Worm (Caenorhabditis elegans) whole organism, L4/young adult: ENCODE measurements around the gene irld-25.

Experiments used
- W03F9.2 ChIP-seq: fragments of 150-350 bp; optimal IDR thresholded peaks from 2 replicates; lab custom pipeline; 2014; ENCODE audit warnings: missing biosample characterization, missing genetic modification characterization
- dao-5 ChIP-seq: sonication (generic microtip); optimal IDR thresholded peaks from 2 replicates; lab custom pipeline; 2016; ENCODE audit warnings: missing genotype, missing genetic modification characterization, moderate library complexity, missing compliant biosample characterization
- him-1 ChIP-seq: sonication (generic microtip); optimal IDR thresholded peaks from 2 replicates; lab custom pipeline; 2016; ENCODE audit warnings: missing genotype, missing genetic modification reagents, missing genetic modification characterization, missing compliant biosample characterization

Gene irld-25

ce11 chrV:15221330-15221729, at the start of gene irld-25:
Gene irld-25 (plus strand): TSS chrV:15221630.
- TF ChIP-seq dao-5 (no peak), him-1 (tag; lab: Kevin White, UChicago) (no peak), W03F9.2 (tag; lab: Kevin White, UChicago) (no peak)

ce11 chrV:15175459-15175858, 46.0 kb upstream of the irld-25 start, which contains the start of gene clec-47:
Gene clec-47 (plus strand): TSS chrV:15175759.
- no peak for TF ChIP-seq dao-5
- TF ChIP-seq him-1 (tag; lab: Kevin White, UChicago) = no peak
- TF ChIP-seq W03F9.2 (tag; lab: Kevin White, UChicago) = no peak

- no peak for TF ChIP-seq W03F9.2 (tag; lab: Kevin White, UChicago)
- no peak for TF ChIP-seq dao-5
- no peak for TF ChIP-seq him-1 (tag; lab: Kevin White, UChicago)
These were observed 41.7 kb upstream of the irld-25 start, which contains the start of gene T09F5.10 for ce11 chrV:15179757-15180156. Gene T09F5.10 (plus strand): TSS chrV:15180057.

- TF ChIP-seq dao-5 (no peak), W03F9.2 (tag; lab: Kevin White, UChicago) (no peak), him-1 (tag; lab: Kevin White, UChicago) (no peak)
These were observed 39.5 kb upstream of the irld-25 start for ce11 chrV:15181899-15182298.

- TF ChIP-seq dao-5 (no peak), W03F9.2 (tag; lab: Kevin White, UChicago) (no peak), him-1 (tag; lab: Kevin White, UChicago) (no peak)
These were observed 39.0 kb upstream of the irld-25 start, which contains the start of gene fbxa-84 for ce11 chrV:15182407-15182806. Gene fbxa-84 (plus strand): TSS chrV:15182440.

- no peak for TF ChIP-seq him-1 (tag; lab: Kevin White, UChicago)
- TF ChIP-seq W03F9.2 (tag; lab: Kevin White, UChicago) = peak; percentile 52
These were observed 37.1 kb upstream of the irld-25 start, which contains the start of gene Y75B12B.1 for ce11 chrV:15184097-15185040. Gene Y75B12B.1 (plus strand): TSS chrV:15184699.

- TF ChIP-seq W03F9.2 (tag; lab: Kevin White, UChicago) (no peak), dao-5 (no peak), him-1 (tag; lab: Kevin White, UChicago) (no peak)
These were observed 35.0 kb upstream of the irld-25 start, which contains the start of gene Y75B12B.3 for ce11 chrV:15186259-15186927. Gene Y75B12B.3 (minus strand): TSS chrV:15186279.

- TF ChIP-seq W03F9.2 (tag; lab: Kevin White, UChicago) (peak; percentile 51), him-1 (tag; lab: Kevin White, UChicago) (no peak)
These were observed 34.1 kb upstream of the irld-25 start, which contains the start of the genes cyn-7 and bath-36 for ce11 chrV:15187083-15188057. Gene cyn-7 (minus strand): TSS chrV:15187378. Gene bath-36 (plus strand): TSS chrV:15187888.

- no peak for TF ChIP-seq him-1 (tag; lab: Kevin White, UChicago)
- TF ChIP-seq W03F9.2 (tag; lab: Kevin White, UChicago) = peak; percentile 92
These were observed 31.9 kb upstream of the irld-25 start, which contains the start of gene cyn-3 for ce11 chrV:15189567-15189966. Gene cyn-3 (plus strand): TSS chrV:15189927.

ce11 chrV:15190903-15191302, 30.5 kb upstream of the irld-25 start, which contains the start of gene Y75B12B.11:
Gene Y75B12B.11 (plus strand): TSS chrV:15191296.
- TF ChIP-seq dao-5 (peak; percentile 95), W03F9.2 (tag; lab: Kevin White, UChicago) (peak; percentile 43), him-1 (tag; lab: Kevin White, UChicago) (no peak)

ce11 chrV:15191971-15192370, 29.5 kb upstream of the irld-25 start:
- no peak for TF ChIP-seq W03F9.2 (tag; lab: Kevin White, UChicago)
- no peak for TF ChIP-seq dao-5
- TF ChIP-seq him-1 (tag; lab: Kevin White, UChicago) = no peak

- no peak for TF ChIP-seq dao-5
These were observed 29.1 kb upstream of the irld-25 start, which contains the start of gene plc-2 for ce11 chrV:15192377-15192776. Gene plc-2 (plus strand): TSS chrV:15192572.
